Worm (Caenorhabditis elegans) whole organism, mixed stage, embryonic: ENCODE results near the gene cin-4.
A peak's percentile ranks its signal among the peaks of the same experiment; 100 is the strongest.

Experiments used
- M03D4.4 ChIP-seq: sonication (generic microtip); optimal IDR thresholded peaks from 2 replicates; lab custom pipeline; 2017; ENCODE audit warnings: mild to moderate bottlenecking, missing genetic modification characterization, missing compliant biosample characterization
- bed-3 ChIP-seq: fragments of 200-800 bp; sonication (Bioruptor generic); optimal IDR thresholded peaks from 3 replicates; lab custom pipeline; 2018; ENCODE audit warnings: mild to moderate bottlenecking, missing genetic modification characterization, moderate library complexity, missing compliant biosample characterization
- blmp-1 ChIP-seq: fragments of 150-350 bp; optimal IDR thresholded peaks from 2 replicates; lab custom pipeline; 2014; ENCODE audit warnings: missing biosample characterization, missing genetic modification characterization
- ceh-43 ChIP-seq: fragments of 200-800 bp; sonication (Bioruptor generic); optimal IDR thresholded peaks from 2 replicates; lab custom pipeline; 2018; ENCODE audit warnings: mild to moderate bottlenecking, missing genetic modification characterization, moderate library complexity, missing compliant biosample characterization
- ceh-83 ChIP-seq: fragments of 200-800 bp; sonication (Bioruptor generic); optimal IDR thresholded peaks from 2 replicates; lab custom pipeline; 2018; ENCODE audit warnings: mild to moderate bottlenecking, missing genetic modification characterization, missing compliant biosample characterization
- ces-1 ChIP-seq: fragments of 150-350 bp; optimal IDR thresholded peaks from 2 replicates; lab custom pipeline; 2014; ENCODE audit warnings: missing biosample characterization, missing genetic modification reagents, missing genetic modification characterization
- cnd-1 ChIP-seq: fragments of 200-800 bp; sonication (Bioruptor generic); optimal IDR thresholded peaks from 2 replicates; lab custom pipeline; 2018; ENCODE audit warnings: mild to moderate bottlenecking, missing genetic modification characterization, missing compliant biosample characterization
- drap-1 ChIP-seq: fragments of 200-800 bp; sonication (Bioruptor generic); optimal IDR thresholded peaks from 3 replicates; lab custom pipeline; 2018; ENCODE audit warnings: mild to moderate bottlenecking, missing genetic modification characterization, missing compliant biosample characterization
- elt-1 ChIP-seq: sonication (generic microtip); optimal IDR thresholded peaks from 2 replicates; lab custom pipeline; 2017; ENCODE audit warnings: missing genetic modification characterization, mild to moderate bottlenecking, missing compliant biosample characterization, antibody characterized with exemption, moderate library complexity, borderline replicate concordance; ENCODE audit not compliant: insufficient read depth
- elt-3 ChIP-seq: fragments of 150-350 bp; optimal IDR thresholded peaks from 2 replicates; lab custom pipeline; 2014; ENCODE audit warnings: missing biosample characterization, missing genetic modification characterization
- flh-1 ChIP-seq: fragments of 200-800 bp; sonication (Bioruptor generic); optimal IDR thresholded peaks from 2 replicates; lab custom pipeline; 2018; ENCODE audit warnings: mild to moderate bottlenecking, missing genetic modification characterization, moderate library complexity, missing compliant biosample characterization
- ham-2 ChIP-seq: fragments of 200-800 bp; sonication (Bioruptor generic); optimal IDR thresholded peaks from 2 replicates; lab custom pipeline; 2018; ENCODE audit warnings: mild to moderate bottlenecking, missing genetic modification characterization, missing compliant biosample characterization
- hlh-1 ChIP-seq: fragments of 150-350 bp; optimal IDR thresholded peaks from 2 replicates; lab custom pipeline; 2014; ENCODE audit warnings: missing biosample characterization, missing genetic modification reagents, missing genetic modification characterization
- lin-13 ChIP-seq: fragments of 150-350 bp; optimal IDR thresholded peaks from 2 replicates; lab custom pipeline; 2014; ENCODE audit warnings: missing biosample characterization, missing genetic modification characterization
- lin-32 ChIP-seq: fragments of 200-800 bp; sonication (Bioruptor generic); optimal IDR thresholded peaks from 2 replicates; lab custom pipeline; 2018; ENCODE audit warnings: mild to moderate bottlenecking, missing genetic modification characterization, missing compliant biosample characterization
- lsy-2 ChIP-seq: fragments of 150-350 bp; optimal IDR thresholded peaks from 2 replicates; lab custom pipeline; 2014; ENCODE audit warnings: missing biosample characterization, missing genetic modification characterization
- mep-1 ChIP-seq: fragments of 150-350 bp; optimal IDR thresholded peaks from 2 replicates; lab custom pipeline; 2017; ENCODE audit warnings: missing biosample characterization, missing genetic modification reagents, missing genetic modification characterization, inconsistent platforms
- mls-2 ChIP-seq: sonication (generic microtip); optimal IDR thresholded peaks from 2 replicates; lab custom pipeline; 2016; ENCODE audit warnings: mild to moderate bottlenecking, missing genetic modification characterization, moderate library complexity, missing compliant biosample characterization
- nhr-12 ChIP-seq: fragments of 150-350 bp; optimal IDR thresholded peaks from 2 replicates; lab custom pipeline; 2014; ENCODE audit warnings: missing biosample characterization, missing genetic modification characterization
- nhr-237 ChIP-seq: fragments of 150-350 bp; optimal IDR thresholded peaks from 2 replicates; lab custom pipeline; 2014; ENCODE audit warnings: missing biosample characterization, missing genetic modification characterization
- nhr-76 ChIP-seq: sonication (generic microtip); optimal IDR thresholded peaks from 2 replicates; lab custom pipeline; 2017; ENCODE audit warnings: missing biosample characterization, missing genetic modification characterization
- sem-2 ChIP-seq: fragments of 200-800 bp; sonication (Bioruptor generic); optimal IDR thresholded peaks from 2 replicates; lab custom pipeline; 2018; ENCODE audit warnings: mild to moderate bottlenecking, missing genetic modification characterization, missing compliant biosample characterization
- snpc-4 ChIP-seq: fragments of 150-350 bp; optimal IDR thresholded peaks from 2 replicates; lab custom pipeline; 2014; ENCODE audit warnings: missing biosample characterization, missing genetic modification characterization
- sptf-1 ChIP-seq: sonication (generic microtip); optimal IDR thresholded peaks from 2 replicates; lab custom pipeline; 2017; ENCODE audit warnings: mild to moderate bottlenecking, missing genetic modification characterization, moderate library complexity, missing compliant biosample characterization
- tbx-8 ChIP-seq: fragments of 200-800 bp; sonication (Bioruptor generic); optimal IDR thresholded peaks from 2 replicates; lab custom pipeline; 2018; ENCODE audit warnings: mild to moderate bottlenecking, missing genetic modification characterization, moderate library complexity, missing compliant biosample characterization
- unc-120 ChIP-seq: sonication (generic microtip); optimal IDR thresholded peaks from 2 replicates; lab custom pipeline; 2017; ENCODE audit warnings: missing genetic modification characterization, missing compliant biosample characterization; ENCODE audit not compliant: poor library complexity, severe bottlenecking
- unc-39 ChIP-seq: fragments of 150-350 bp; optimal IDR thresholded peaks from 2 replicates; lab custom pipeline; 2014; ENCODE audit warnings: missing biosample characterization, missing genetic modification characterization
- zip-8 ChIP-seq: fragments of 150-350 bp; optimal IDR thresholded peaks from 2 replicates; lab custom pipeline; 2014; ENCODE audit warnings: missing biosample characterization, missing genetic modification characterization
- ztf-11 ChIP-seq: fragments of 150-350 bp; optimal IDR thresholded peaks from 2 replicates; lab custom pipeline; 2014; ENCODE audit warnings: missing biosample characterization, missing genetic modification characterization

The cin-4 gene

ce11 chrII:7037659-7038342 is at the start of gene cin-4:
cin-4 (plus strand) TSS chrII:7038292.
- TF ChIP-seq nhr-237 (no peak), snpc-4 (tag; lab: Kevin White, UChicago) (no peak), hlh-1 (no peak), sptf-1 (tag; lab: Kevin White, UChicago) (no peak), ham-2 (GFP tag; lab: Kevin White, UChicago) (no peak), lin-13 (no peak), unc-120 (no peak), mls-2 (tag; lab: Kevin White, UChicago) (no peak), elt-1 (tag; lab: Kevin White, UChicago) (no peak)

ce11 chrII:6989830-6990287 is 48.2 kb upstream of the cin-4 start, which contains the start of gene C15F1.1:
C15F1.1 (plus strand) TSS chrII:6989880.
- TF ChIP-seq unc-120 (no peak), lsy-2 (no peak), ceh-83 (GFP tag; lab: Kevin White, UChicago) (no peak), zip-8 (tag; lab: Kevin White, UChicago) (no peak), snpc-4 (tag; lab: Kevin White, UChicago) (no peak), ceh-43 (no peak), nhr-12 (no peak), elt-3 (no peak), mls-2 (tag; lab: Kevin White, UChicago) (no peak), elt-1 (tag; lab: Kevin White, UChicago) (no peak), lin-32 (GFP tag; lab: Kevin White, UChicago) (no peak), ztf-11 (no peak), blmp-1 (tag; lab: Kevin White, UChicago) (no peak)
- TF ChIP-seq, all 35 proteins: peak for 0

DNA sequence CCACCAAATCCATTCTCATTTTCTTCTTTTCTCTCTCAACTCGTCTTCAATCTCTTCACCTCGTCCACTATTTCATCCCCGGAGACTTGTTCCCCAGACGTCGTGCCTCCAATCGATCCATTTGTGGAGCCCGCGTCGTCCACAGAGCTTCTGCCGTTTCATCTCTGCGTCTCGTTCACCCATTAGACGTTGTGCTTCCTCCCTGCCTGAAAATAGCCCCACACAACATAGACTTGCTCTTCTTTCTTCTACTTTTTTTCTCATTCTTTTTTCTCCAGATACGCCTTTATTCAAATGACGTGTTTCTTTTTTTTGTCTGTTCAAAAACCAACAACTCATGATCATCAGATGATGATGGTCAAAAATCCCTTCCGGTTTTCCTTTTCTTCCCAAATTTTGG is 45.1 kb upstream of the cin-4 start:
- peak; percentile 71 for TF ChIP-seq ces-1
- TF ChIP-seq bed-3 = no peak
- no peak for TF ChIP-seq M03D4.4 (tag; lab: Kevin White, UChicago)

- TF ChIP-seq sem-2 (GFP tag; lab: Kevin White, UChicago) (no peak), ces-1 (peak; percentile 72)
These were observed 43.4 kb upstream of the cin-4 start, which contains the start of gene unc-104 for ce11 chrII:6994677-6995076. unc-104 (plus strand) TSS chrII:6994987.

DNA sequence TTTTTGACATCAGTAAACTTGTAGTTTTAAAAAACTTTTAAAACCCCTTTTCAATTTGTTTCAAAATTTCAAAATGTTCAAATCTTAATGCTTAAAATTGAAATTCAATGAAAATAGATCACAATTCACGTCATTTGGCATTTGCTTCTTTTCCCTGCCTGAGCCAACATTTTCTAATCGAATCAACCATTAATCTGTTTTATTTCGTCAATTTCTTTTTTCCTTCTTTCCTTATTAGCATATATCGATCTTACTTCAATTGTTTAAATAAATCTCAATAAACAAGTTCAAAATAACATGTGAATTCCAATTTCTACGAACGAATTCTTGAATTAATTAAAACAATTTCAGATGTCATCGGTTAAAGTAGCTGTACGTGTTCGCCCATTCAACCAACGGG is 42.5 kb upstream of the cin-4 start:
- TF ChIP-seq M03D4.4 (tag; lab: Kevin White, UChicago) (no peak), elt-3 (no peak), sptf-1 (tag; lab: Kevin White, UChicago) (no peak), mep-1 (tag; lab: Kevin White, UChicago) (no peak), nhr-76 (tag; lab: Kevin White, UChicago) (no peak), unc-39 (tag; lab: Kevin White, UChicago) (no peak), ces-1 (peak; percentile 58)
- TF ChIP-seq, all 35 proteins: peak for 1

DNA sequence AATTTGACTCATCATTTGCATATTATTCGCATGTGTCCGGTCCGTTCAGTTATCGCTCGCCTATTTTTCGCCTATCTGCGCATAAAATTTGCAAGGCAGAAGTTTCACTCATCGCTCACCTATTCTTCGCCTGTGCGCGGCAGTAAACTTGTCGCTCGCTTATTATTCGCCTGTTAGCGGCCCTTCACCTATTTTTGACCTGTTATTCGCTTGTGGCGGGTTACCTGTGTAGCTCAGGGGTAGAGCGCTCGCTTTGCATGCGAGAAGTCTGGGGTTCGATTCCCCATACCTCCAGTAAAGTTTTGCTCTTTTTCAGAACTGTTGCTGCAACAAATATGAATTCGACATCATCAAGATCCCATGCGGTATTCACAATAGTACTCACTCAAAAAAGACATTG is 36.7 kb upstream of the cin-4 start:
- TF ChIP-seq mls-2 (tag; lab: Kevin White, UChicago) (peak; percentile 92), flh-1 (GFP tag; lab: Kevin White, UChicago) (peak; percentile 75), M03D4.4 (tag; lab: Kevin White, UChicago) (peak; percentile 92), ceh-83 (GFP tag; lab: Kevin White, UChicago) (peak; percentile 92), ham-2 (GFP tag; lab: Kevin White, UChicago) (peak; percentile 88), drap-1 (GFP tag; lab: Kevin White, UChicago) (peak; percentile 90), unc-120 (peak; percentile 66), sptf-1 (tag; lab: Kevin White, UChicago) (peak; percentile 90), sem-2 (GFP tag; lab: Kevin White, UChicago) (peak; percentile 83), cnd-1 (peak; percentile 90), tbx-8 (GFP tag; lab: Kevin White, UChicago) (peak; percentile 70), bed-3 (peak; percentile 73), lin-32 (GFP tag; lab: Kevin White, UChicago) (peak; percentile 71), ceh-43 (peak; percentile 80)
